Worm (Caenorhabditis elegans): ENCODE results near the gene Y42A5A.1.

- no peak for TF ChIP-seq sem-2 (GFP tag; optimal IDR thresholded peaks at IDR 0.05)
- TF ChIP-seq nhr-28 (tag; optimal IDR thresholded peaks at IDR 0.05), result no peak
- no peak for TF ChIP-seq M03D4.4 (tag; optimal IDR thresholded peaks at IDR 0.05)
- no peak for TF ChIP-seq flh-1 (GFP tag; optimal IDR thresholded peaks at IDR 0.05)
- no peak for TF ChIP-seq lin-13 (tag; optimal IDR thresholded peaks at IDR 0.05)
- no peak for TF ChIP-seq lsy-2 (tag; optimal IDR thresholded peaks at IDR 0.05)
- no peak for TF ChIP-seq elt-3 (tag; optimal IDR thresholded peaks at IDR 0.05)
- TF ChIP-seq unc-62 (GFP tag; optimal IDR thresholded peaks at IDR 0.05), result no peak
- TF ChIP-seq ces-1 (GFP tag; optimal IDR thresholded peaks at IDR 0.05), result no peak
- no peak for TF ChIP-seq blmp-1 (tag; optimal IDR thresholded peaks at IDR 0.05)
These were observed 46.2 kb upstream of the Y42A5A.1 start, which contains the start of gene C45B11.5 for ce11 chrV:11041499-11041898.
